Worm (Caenorhabditis elegans) whole organism, mixed stage, embryonic: ENCODE data around the gene F10D7.5.
A peak's percentile ranks its signal among the peaks of the same experiment; 100 is the strongest.

Experiments
- M03D4.4 ChIP-seq: sonication (generic microtip); optimal IDR thresholded peaks from 2 replicates; lab custom pipeline; 2017; ENCODE audit warnings: mild to moderate bottlenecking, missing genetic modification characterization, missing compliant biosample characterization
- bed-3 ChIP-seq: fragments of 200-800 bp; sonication (Bioruptor generic); optimal IDR thresholded peaks from 3 replicates; lab custom pipeline; 2018; ENCODE audit warnings: mild to moderate bottlenecking, missing genetic modification characterization, moderate library complexity, missing compliant biosample characterization
- blmp-1 ChIP-seq: fragments of 150-350 bp; optimal IDR thresholded peaks from 2 replicates; lab custom pipeline; 2014; ENCODE audit warnings: missing biosample characterization, missing genetic modification characterization
- ceh-39 ChIP-seq: fragments of 150-350 bp; optimal IDR thresholded peaks from 2 replicates; lab custom pipeline; 2014; ENCODE audit warnings: missing biosample characterization, missing genetic modification characterization
- ceh-43 ChIP-seq: fragments of 200-800 bp; sonication (Bioruptor generic); optimal IDR thresholded peaks from 2 replicates; lab custom pipeline; 2018; ENCODE audit warnings: mild to moderate bottlenecking, missing genetic modification characterization, moderate library complexity, missing compliant biosample characterization
- ceh-83 ChIP-seq: fragments of 200-800 bp; sonication (Bioruptor generic); optimal IDR thresholded peaks from 2 replicates; lab custom pipeline; 2018; ENCODE audit warnings: mild to moderate bottlenecking, missing genetic modification characterization, missing compliant biosample characterization
- ces-1 ChIP-seq: fragments of 150-350 bp; optimal IDR thresholded peaks from 2 replicates; lab custom pipeline; 2014; ENCODE audit warnings: missing biosample characterization, missing genetic modification reagents, missing genetic modification characterization
- cnd-1 ChIP-seq: fragments of 200-800 bp; sonication (Bioruptor generic); optimal IDR thresholded peaks from 2 replicates; lab custom pipeline; 2018; ENCODE audit warnings: mild to moderate bottlenecking, missing genetic modification characterization, missing compliant biosample characterization
- elt-1 ChIP-seq: sonication (generic microtip); optimal IDR thresholded peaks from 2 replicates; lab custom pipeline; 2017; ENCODE audit warnings: missing genetic modification characterization, mild to moderate bottlenecking, missing compliant biosample characterization, antibody characterized with exemption, moderate library complexity, borderline replicate concordance; ENCODE audit not compliant: insufficient read depth
- elt-3 ChIP-seq: fragments of 150-350 bp; optimal IDR thresholded peaks from 2 replicates; lab custom pipeline; 2014; ENCODE audit warnings: missing biosample characterization, missing genetic modification characterization
- flh-1 ChIP-seq: fragments of 200-800 bp; sonication (Bioruptor generic); optimal IDR thresholded peaks from 2 replicates; lab custom pipeline; 2018; ENCODE audit warnings: mild to moderate bottlenecking, missing genetic modification characterization, moderate library complexity, missing compliant biosample characterization
- ham-2 ChIP-seq: fragments of 200-800 bp; sonication (Bioruptor generic); optimal IDR thresholded peaks from 2 replicates; lab custom pipeline; 2018; ENCODE audit warnings: mild to moderate bottlenecking, missing genetic modification characterization, missing compliant biosample characterization
- hlh-1 ChIP-seq: fragments of 150-350 bp; optimal IDR thresholded peaks from 2 replicates; lab custom pipeline; 2014; ENCODE audit warnings: missing biosample characterization, missing genetic modification reagents, missing genetic modification characterization
- lin-13 ChIP-seq: fragments of 150-350 bp; optimal IDR thresholded peaks from 2 replicates; lab custom pipeline; 2014; ENCODE audit warnings: missing biosample characterization, missing genetic modification characterization
- lin-32 ChIP-seq: fragments of 200-800 bp; sonication (Bioruptor generic); optimal IDR thresholded peaks from 2 replicates; lab custom pipeline; 2018; ENCODE audit warnings: mild to moderate bottlenecking, missing genetic modification characterization, missing compliant biosample characterization
- lsy-2 ChIP-seq: fragments of 150-350 bp; optimal IDR thresholded peaks from 2 replicates; lab custom pipeline; 2014; ENCODE audit warnings: missing biosample characterization, missing genetic modification characterization
- mab-5 ChIP-seq: fragments of 150-350 bp; optimal IDR thresholded peaks from 2 replicates; lab custom pipeline; 2014; ENCODE audit warnings: missing biosample characterization, missing genetic modification characterization
- mep-1 ChIP-seq: fragments of 150-350 bp; optimal IDR thresholded peaks from 2 replicates; lab custom pipeline; 2017; ENCODE audit warnings: missing biosample characterization, missing genetic modification reagents, missing genetic modification characterization, inconsistent platforms
- mls-2 ChIP-seq: sonication (generic microtip); optimal IDR thresholded peaks from 2 replicates; lab custom pipeline; 2016; ENCODE audit warnings: mild to moderate bottlenecking, missing genetic modification characterization, moderate library complexity, missing compliant biosample characterization
- nhr-12 ChIP-seq: fragments of 150-350 bp; optimal IDR thresholded peaks from 2 replicates; lab custom pipeline; 2014; ENCODE audit warnings: missing biosample characterization, missing genetic modification characterization
- nhr-2 ChIP-seq: fragments of 150-350 bp; optimal IDR thresholded peaks from 2 replicates; lab custom pipeline; 2014; ENCODE audit warnings: missing biosample characterization, missing genetic modification characterization
- nhr-237 ChIP-seq: fragments of 150-350 bp; optimal IDR thresholded peaks from 2 replicates; lab custom pipeline; 2014; ENCODE audit warnings: missing biosample characterization, missing genetic modification characterization
- nhr-28 ChIP-seq: fragments of 150-350 bp; optimal IDR thresholded peaks from 2 replicates; lab custom pipeline; 2014; ENCODE audit warnings: missing biosample characterization, missing genetic modification characterization
- nhr-76 ChIP-seq: sonication (generic microtip); optimal IDR thresholded peaks from 2 replicates; lab custom pipeline; 2017; ENCODE audit warnings: missing biosample characterization, missing genetic modification characterization
- pha-4 ChIP-seq: fragments of 150-350 bp; optimal IDR thresholded peaks from 2 replicates; lab custom pipeline; 2018; ENCODE audit warnings: missing biosample characterization, missing genetic modification reagents, missing genetic modification characterization
- sem-2 ChIP-seq: fragments of 200-800 bp; sonication (Bioruptor generic); optimal IDR thresholded peaks from 2 replicates; lab custom pipeline; 2018; ENCODE audit warnings: mild to moderate bottlenecking, missing genetic modification characterization, missing compliant biosample characterization
- snpc-4 ChIP-seq: fragments of 150-350 bp; optimal IDR thresholded peaks from 2 replicates; lab custom pipeline; 2014; ENCODE audit warnings: missing biosample characterization, missing genetic modification characterization
- sptf-1 ChIP-seq: sonication (generic microtip); optimal IDR thresholded peaks from 2 replicates; lab custom pipeline; 2017; ENCODE audit warnings: mild to moderate bottlenecking, missing genetic modification characterization, moderate library complexity, missing compliant biosample characterization
- tbx-8 ChIP-seq: fragments of 200-800 bp; sonication (Bioruptor generic); optimal IDR thresholded peaks from 2 replicates; lab custom pipeline; 2018; ENCODE audit warnings: mild to moderate bottlenecking, missing genetic modification characterization, moderate library complexity, missing compliant biosample characterization
- unc-120 ChIP-seq: sonication (generic microtip); optimal IDR thresholded peaks from 2 replicates; lab custom pipeline; 2017; ENCODE audit warnings: missing genetic modification characterization, missing compliant biosample characterization; ENCODE audit not compliant: poor library complexity, severe bottlenecking
- unc-39 ChIP-seq: fragments of 150-350 bp; optimal IDR thresholded peaks from 2 replicates; lab custom pipeline; 2014; ENCODE audit warnings: missing biosample characterization, missing genetic modification characterization
- unc-62 ChIP-seq: fragments of 150-350 bp; optimal IDR thresholded peaks from 2 replicates; lab custom pipeline; 2014; ENCODE audit warnings: missing biosample characterization, missing genetic modification reagents, missing genetic modification characterization
- zip-8 ChIP-seq: fragments of 150-350 bp; optimal IDR thresholded peaks from 2 replicates; lab custom pipeline; 2014; ENCODE audit warnings: missing biosample characterization, missing genetic modification characterization
- ztf-11 ChIP-seq: fragments of 150-350 bp; optimal IDR thresholded peaks from 2 replicates; lab custom pipeline; 2014; ENCODE audit warnings: missing biosample characterization, missing genetic modification characterization

Gene F10D7.5

ce11 chrX:17391515-17391914, at the start of gene F10D7.5:
F10D7.5 (minus strand) TSS chrX:17391615.
- no peak for TF ChIP-seq nhr-237
- no peak for TF ChIP-seq ceh-83 (GFP tag; lab: Kevin White, UChicago)
- no peak for TF ChIP-seq M03D4.4 (tag; lab: Kevin White, UChicago)
- no peak for TF ChIP-seq sptf-1 (tag; lab: Kevin White, UChicago)
- TF ChIP-seq lin-13 (tag; lab: Kevin White, UChicago) = no peak
- TF ChIP-seq blmp-1 (tag; lab: Kevin White, UChicago) = no peak
- no peak for TF ChIP-seq unc-120
- no peak for TF ChIP-seq pha-4 (tag; lab: Kevin White, UChicago)
- TF ChIP-seq ceh-43 (GFP tag; lab: Kevin White, UChicago) = no peak
- no peak for TF ChIP-seq elt-3 (tag; lab: Kevin White, UChicago)
- TF ChIP-seq bed-3 (GFP tag; lab: Kevin White, UChicago) = no peak
- TF ChIP-seq cnd-1 (tag; lab: Kevin White, UChicago) = no peak

- TF ChIP-seq blmp-1 (tag; lab: Kevin White, UChicago) (no peak), zip-8 (no peak), nhr-76 (tag; lab: Kevin White, UChicago) (no peak), ceh-43 (GFP tag; lab: Kevin White, UChicago) (no peak), tbx-8 (GFP tag; lab: Kevin White, UChicago) (no peak), ham-2 (GFP tag; lab: Kevin White, UChicago) (no peak), ceh-39 (no peak), M03D4.4 (tag; lab: Kevin White, UChicago) (no peak), sem-2 (no peak), ceh-83 (GFP tag; lab: Kevin White, UChicago) (no peak), nhr-237 (no peak)
Measured at ce11 chrX:17438386-17438785, 47.0 kb upstream of the F10D7.5 start, which contains the start of gene C36E6.8. C36E6.8 (plus strand) TSS chrX:17438686.

- TF ChIP-seq zip-8 (no peak), sptf-1 (tag; lab: Kevin White, UChicago) (no peak), ztf-11 (tag; lab: Kevin White, UChicago) (no peak), unc-62 (GFP tag; lab: Kevin White, UChicago) (no peak), lsy-2 (peak; percentile 92), unc-120 (no peak), elt-3 (tag; lab: Kevin White, UChicago) (no peak), pha-4 (tag; lab: Kevin White, UChicago) (peak; percentile 1), bed-3 (GFP tag; lab: Kevin White, UChicago) (no peak), elt-1 (tag; lab: Kevin White, UChicago) (peak; percentile 18), blmp-1 (tag; lab: Kevin White, UChicago) (no peak), lin-32 (GFP tag; lab: Kevin White, UChicago) (no peak), ham-2 (GFP tag; lab: Kevin White, UChicago) (no peak), nhr-2 (tag; lab: Kevin White, UChicago) (no peak), mab-5 (tag; lab: Kevin White, UChicago) (no peak), hlh-1 (tag; lab: Kevin White, UChicago) (peak; percentile 44), flh-1 (no peak), ceh-39 (no peak), mep-1 (tag; lab: Kevin White, UChicago) (peak; percentile 7), sem-2 (no peak), ces-1 (GFP tag; lab: Kevin White, UChicago) (peak; percentile 26), tbx-8 (GFP tag; lab: Kevin White, UChicago) (no peak), nhr-28 (tag; lab: Kevin White, UChicago) (no peak), nhr-76 (tag; lab: Kevin White, UChicago) (no peak), cnd-1 (tag; lab: Kevin White, UChicago) (peak; percentile 8), mls-2 (tag; lab: Kevin White, UChicago) (no peak), lin-13 (tag; lab: Kevin White, UChicago) (peak; percentile 13), nhr-237 (no peak), nhr-12 (tag; lab: Kevin White, UChicago) (no peak), unc-39 (tag; lab: Kevin White, UChicago) (no peak)
Measured at ce11 chrX:17434234-17434633, 42.8 kb upstream of the F10D7.5 start, which contains the start of gene fubl-3. fubl-3 (plus strand) TSS chrX:17434445.

ce11 chrX:17428803-17429202, 37.4 kb upstream of the F10D7.5 start, which contains the start of gene pbo-6:
pbo-6 (plus strand) TSS chrX:17429042.
- no peak for TF ChIP-seq nhr-237
- no peak for TF ChIP-seq hlh-1 (tag; lab: Kevin White, UChicago)
- no peak for TF ChIP-seq mep-1 (tag; lab: Kevin White, UChicago)
- no peak for TF ChIP-seq snpc-4 (tag; lab: Kevin White, UChicago)
